Worm (Caenorhabditis elegans): Measurements from ENCODE around the gene Y58A7A.5.

ce11 chrV:5131380-5131779, 44.6 kb upstream of the Y58A7A.5 start:
- no peak for TF ChIP-seq unc-62 (GFP tag; optimal IDR thresholded peaks at IDR 0.05)
- TF ChIP-seq mls-2 (tag; optimal IDR thresholded peaks at IDR 0.05): no peak
- no peak for TF ChIP-seq ham-2 (GFP tag; optimal IDR thresholded peaks at IDR 0.05)
- no peak for TF ChIP-seq lin-13 (tag; optimal IDR thresholded peaks at IDR 0.05)
- TF ChIP-seq mab-5 (tag; optimal IDR thresholded peaks at IDR 0.05): no peak
- TF ChIP-seq unc-39 (tag; optimal IDR thresholded peaks at IDR 0.05): no peak
- no peak for TF ChIP-seq mep-1 (tag; optimal IDR thresholded peaks at IDR 0.05)
- no peak for TF ChIP-seq bed-3 (GFP tag; optimal IDR thresholded peaks at IDR 0.05)
- no peak for TF ChIP-seq snpc-4 (tag; optimal IDR thresholded peaks at IDR 0.05)
- no peak for TF ChIP-seq blmp-1 (tag; optimal IDR thresholded peaks at IDR 0.05)
- no peak for TF ChIP-seq nhr-28 (tag; optimal IDR thresholded peaks at IDR 0.05)
- no peak for TF ChIP-seq pha-4 (tag; optimal IDR thresholded peaks at IDR 0.05)

All from whole organism, mixed stage, embryonic.